Worm (Caenorhabditis elegans): ENCODE results near the gene glr-5.

DNA sequence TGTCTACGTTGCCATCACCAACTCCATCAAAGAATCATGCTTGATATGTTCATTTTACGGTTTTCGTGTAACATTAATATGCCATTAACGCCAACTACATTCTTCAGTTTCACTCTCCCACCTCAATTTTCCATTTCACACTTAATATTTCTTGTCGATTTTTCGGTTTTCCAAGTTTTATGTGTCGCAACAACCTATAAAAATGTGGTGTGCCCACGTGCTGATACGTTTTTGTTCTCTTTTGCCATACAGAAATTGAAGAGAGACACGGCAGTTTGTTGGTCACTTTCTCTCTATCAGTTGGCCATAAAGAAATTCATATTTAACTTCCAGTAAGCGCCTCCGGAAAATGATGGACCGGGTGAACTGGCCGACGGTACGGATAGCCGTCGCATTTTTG lies 33.6 kb upstream of the glr-5 start, which contains the start of gene cln-3.3:
- TF ChIP-seq pes-1 (GFP tag; IDR thresholded peaks at IDR 0.05) (no peak), ceh-36 (tag; optimal IDR thresholded peaks at IDR 0.05) (no peak), ama-1 (optimal IDR thresholded peaks at IDR 0.05) (no peak), aly-1 (tag; optimal IDR thresholded peaks at IDR 0.05) (no peak), scrt-1 (GFP tag; IDR thresholded peaks at IDR 0.05) (no peak), flt-1 (GFP tag; IDR thresholded peaks at IDR 0.05) (no peak), sea-1 (GFP tag; conservative IDR thresholded peaks at IDR 0.05) (no peak), hnd-1 (tag; optimal IDR thresholded peaks at IDR 0.05) (no peak), hmg-4 (GFP tag; optimal IDR thresholded peaks at IDR 0.05) (no peak), tbx-37 (GFP tag; conservative IDR thresholded peaks at IDR 0.05) (no peak), tra-4 (tag; optimal IDR thresholded peaks at IDR 0.05) (no peak), tbx-11 (GFP tag; IDR thresholded peaks at IDR 0.05) (no peak)
